Fruit fly (Drosophila melanogaster): ENCODE data around the gene PIG-P.

PIG-P gene

DNA sequence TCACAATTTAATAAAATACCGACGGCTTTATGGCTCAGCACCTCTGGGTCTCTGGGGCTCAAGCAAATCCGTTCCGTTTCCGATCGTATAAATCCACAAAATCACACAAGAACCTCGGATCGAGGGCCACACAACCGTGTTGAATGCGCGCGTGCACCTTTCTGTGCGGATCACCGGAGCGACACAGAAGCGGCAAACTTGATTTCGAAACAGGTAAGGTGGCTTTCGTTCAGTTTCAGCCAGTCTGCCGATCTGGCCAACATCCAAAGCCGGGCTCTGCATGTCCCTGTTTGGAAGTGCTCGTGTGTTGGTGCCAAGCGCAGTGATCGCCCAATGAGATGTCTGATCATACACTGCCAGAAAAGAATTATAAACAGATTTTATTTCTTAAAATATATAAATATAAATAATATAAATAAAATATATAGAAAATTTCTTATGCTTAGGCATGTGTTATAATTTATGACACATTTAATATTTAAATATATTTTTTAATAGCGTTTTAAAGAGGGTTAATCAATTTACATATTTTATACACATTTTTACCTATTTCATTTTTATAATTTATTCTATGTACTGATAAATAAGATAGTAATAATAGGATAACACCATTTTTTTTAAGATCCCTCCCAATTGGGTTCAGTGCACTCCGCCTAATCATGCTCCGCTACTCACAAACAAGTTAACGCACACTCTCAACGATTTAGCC is 40.6 kb upstream of the PIG-P start, which contains the start of gene dysf (continued):
- TF ChIP-seq tx (GFP tag; optimal IDR thresholded peaks at IDR 0.05) (no peak), CG5953 (GFP tag; IDR thresholded peaks at IDR 0.05) (no peak), CG7928 (GFP tag; optimal IDR thresholded peaks at IDR 0.05) (no peak), Sin3A (optimal IDR thresholded peaks at IDR 0.05) (no peak), bcd (GFP tag; optimal IDR thresholded peaks at IDR 0.05) (peak; percentile 67), oc (tag; optimal IDR thresholded peaks at IDR 0.05) (no peak), tgo (GFP tag; IDR thresholded peaks at IDR 0.05) (peak; percentile 54), CG15514 (GFP tag; optimal IDR thresholded peaks at IDR 0.05) (no peak), pb (GFP tag; optimal IDR thresholded peaks at IDR 0.05) (no peak), trem (tag; optimal IDR thresholded peaks at IDR 0.05) (peak; percentile 59), CG3726 (GFP tag; IDR thresholded peaks at IDR 0.05) (no peak), CG14014 (GFP tag; IDR thresholded peaks at IDR 0.05) (no peak), grau (tag; optimal IDR thresholded peaks at IDR 0.05) (peak; percentile 83), pros (GFP tag; optimal IDR thresholded peaks at IDR 0.05) (no peak), CG4854 (GFP tag; optimal IDR thresholded peaks at IDR 0.05) (no peak), dm (GFP tag; optimal IDR thresholded peaks at IDR 0.05) (no peak), CG4820 (GFP tag; optimal IDR thresholded peaks at IDR 0.05) (peak; percentile 50), CG12659 (GFP tag; optimal IDR thresholded peaks at IDR 0.05) (peak; percentile 72), nmo (GFP tag; optimal IDR thresholded peaks at IDR 0.05) (peak; percentile 85), crol (GFP tag; IDR thresholded peaks at IDR 0.05) (no peak), Hmx (GFP tag; optimal IDR thresholded peaks at IDR 0.05) (no peak), CG3163 (GFP tag; optimal IDR thresholded peaks at IDR 0.05) (no peak), CG7357 (GFP tag; IDR thresholded peaks at IDR 0.05) (0 out of 3 replicates have a peak, but pooled peaks have one; percentile 10), CG9932 (GFP tag; IDR thresholded peaks at IDR 0.05) (peak; percentile 46), CG11695 (GFP tag; IDR thresholded peaks at IDR 0.05) (peak; percentile 72), ewg (GFP tag; optimal IDR thresholded peaks at IDR 0.05) (peak; percentile 3), lab (GFP tag; optimal IDR thresholded peaks at IDR 0.05) (peak; percentile 31), phol (tag; optimal IDR thresholded peaks at IDR 0.05) (peak; percentile 83), peb (GFP tag; IDR thresholded peaks at IDR 0.05) (peak; percentile 22; the same call in 1 of the 2 replicates), Adf1 (GFP tag; IDR thresholded peaks at IDR 0.05) (no peak), Sry-δ (GFP tag; optimal IDR thresholded peaks at IDR 0.05) (no peak), E2f2 (GFP tag; IDR thresholded peaks at IDR 0.05) (peak; percentile 24; the same call in 1 of the 2 replicates), CG14710 (tag; optimal IDR thresholded peaks at IDR 0.05) (peak; percentile 84), CG12769 (tag; optimal IDR thresholded peaks at IDR 0.05) (no peak), CG14965 (GFP tag; optimal IDR thresholded peaks at IDR 0.05; ENCODE audit: borderline replicate concordance) (no peak), tup (GFP tag; optimal IDR thresholded peaks at IDR 0.05) (no peak), CG14441 (GFP tag; IDR thresholded peaks at IDR 0.05) (no peak), al (GFP tag; IDR thresholded peaks at IDR 0.05) (peak; percentile 58), ind (GFP tag; optimal IDR thresholded peaks at IDR 0.05) (peak; percentile 20), CG18619 (GFP tag; optimal IDR thresholded peaks at IDR 0.05) (peak; percentile 68), CG12942 (GFP tag; optimal IDR thresholded peaks at IDR 0.05) (peak; percentile 40), Poxn (GFP tag; IDR thresholded peaks at IDR 0.05) (no peak), ken (GFP tag; IDR thresholded peaks at IDR 0.05) (no peak), CG18599 (GFP tag; optimal IDR thresholded peaks at IDR 0.05) (peak; percentile 58), slbo (GFP tag; IDR thresholded peaks at IDR 0.05) (peak; percentile 59), ssp (GFP tag; IDR thresholded peaks at IDR 0.05) (peak; percentile 42; the same call in 1 of the 2 replicates), CG6254 (GFP tag; optimal IDR thresholded peaks at IDR 0.05) (peak; percentile 34), sqz (GFP tag; optimal IDR thresholded peaks at IDR 0.05) (no peak), CG7372 (GFP tag; IDR thresholded peaks at IDR 0.05) (peak; percentile 31; the same call in 1 of the 2 replicates), CG33557 (GFP tag; optimal IDR thresholded peaks at IDR 0.05) (peak; percentile 82)

Measured in whole organism, embryonic.